Worm (Caenorhabditis elegans): Measurements from ENCODE around the gene E01G4.3.

ce11 chrII:13444307-13444706 lies 25.1 kb downstream of the E01G4.3 start:
- TF ChIP-seq T22C8.4 (GFP tag; IDR thresholded peaks at IDR 0.05) = no peak
- TF ChIP-seq tab-1 (GFP tag; IDR thresholded peaks at IDR 0.05) = no peak
- TF ChIP-seq klf-2 (GFP tag; conservative IDR thresholded peaks at IDR 0.05) = no peak

Data from whole organism, midembryonic.